ENCODE assay signal across 7 worm cellular contexts in the genomic region with DNA sequence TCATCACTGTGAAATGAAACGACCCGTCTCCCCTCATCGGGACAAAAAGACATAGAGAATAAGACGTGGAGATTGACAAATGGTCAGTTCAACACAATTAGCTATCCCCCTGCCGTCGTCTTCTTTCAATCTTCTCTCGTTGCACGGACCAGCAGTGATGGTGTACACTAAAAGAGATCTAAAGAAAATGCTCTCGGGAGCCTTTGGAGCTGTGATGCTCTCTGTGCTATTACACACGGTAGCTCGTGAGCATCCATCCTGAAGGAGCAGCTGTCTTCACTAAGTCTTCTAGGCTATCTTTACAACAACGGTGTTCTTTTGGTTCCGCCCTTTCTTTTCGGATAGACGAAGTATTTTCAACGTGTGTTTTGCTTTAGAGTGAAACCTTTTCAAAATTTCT.
TF ChIP-seq lines count a peak whose summit lies in the region.

No protein-coding gene starts in this region.

TF ChIP-seq in whole organism, L1 larva, 84 proteins besides CTCF, POLR2A, EP300 and RAD21 (continues in another document):
- TF ChIP-seq dsc-1 (tag; optimal IDR thresholded peaks at IDR 0.05; lab: Kevin White, UChicago) (peak; percentile 32), nhr-237 (tag; optimal IDR thresholded peaks at IDR 0.05; lab: Kevin White, UChicago) (no peak), Y116A8C.19 (tag; optimal IDR thresholded peaks at IDR 0.05; lab: Kevin White, UChicago; ENCODE audit: borderline replicate concordance) (no peak), nhr-19 (GFP tag; conservative IDR thresholded peaks at IDR 0.05; lab: Robert Waterston, UW) (peak; percentile 51), lin-39 (tag; optimal IDR thresholded peaks at IDR 0.05; lab: Kevin White, UChicago) (peak; percentile 8), xbp-1 (tag; optimal IDR thresholded peaks at IDR 0.05; lab: Kevin White, UChicago) (peak; percentile 47), lsy-2 (tag; optimal IDR thresholded peaks at IDR 0.05; lab: Kevin White, UChicago) (peak; percentile 31 to 41), sox-4 (tag; optimal IDR thresholded peaks at IDR 0.05; lab: Kevin White, UChicago) (no peak), swsn-7 (tag; optimal IDR thresholded peaks at IDR 0.05; lab: Kevin White, UChicago) (no peak), snu-23 (GFP tag; optimal IDR thresholded peaks at IDR 0.05; lab: Kevin White, UChicago) (peak; percentile 48), lin-14 (GFP tag; optimal IDR thresholded peaks at IDR 0.05; lab: Kevin White, UChicago) (peak; percentile 77), nhr-71 (tag; optimal IDR thresholded peaks at IDR 0.05; lab: Kevin White, UChicago) (peak; percentile 71)

TF ChIP-seq in whole organism, L2 larva, 48 proteins besides CTCF, POLR2A, EP300 and RAD21:
- peak; percentile 46 for TF ChIP-seq sma-9 (GFP tag; optimal IDR thresholded peaks at IDR 0.05; lab: Kevin White, UChicago)
- TF ChIP-seq sma-9 (tag; optimal IDR thresholded peaks at IDR 0.05; lab: Kevin White, UChicago): no peak
- no peak for TF ChIP-seq elt-1 (tag; optimal IDR thresholded peaks at IDR 0.05; lab: Kevin White, UChicago)
- TF ChIP-seq lsy-2 (tag; optimal IDR thresholded peaks at IDR 0.05; lab: Kevin White, UChicago): peak in 1 of 2 experiments; percentile 36
- TF ChIP-seq F13H6.1 (tag; optimal IDR thresholded peaks at IDR 0.05; lab: Kevin White, UChicago): peak; percentile 78
- TF ChIP-seq nhr-129 (tag; optimal IDR thresholded peaks at IDR 0.05; lab: Kevin White, UChicago): peak; percentile 64

TF ChIP-seq in whole organism, L3 larva, 47 proteins besides CTCF, POLR2A, EP300 and RAD21:
- TF ChIP-seq nhr-76 (tag; optimal IDR thresholded peaks at IDR 0.05; lab: Kevin White, UChicago) (no peak), lsy-12 (tag; optimal IDR thresholded peaks at IDR 0.05; lab: Kevin White, UChicago) (no peak), nhr-67 (tag; optimal IDR thresholded peaks at IDR 0.05; lab: Kevin White, UChicago) (no peak), nhr-11 (tag; optimal IDR thresholded peaks at IDR 0.05; lab: Kevin White, UChicago) (peak; percentile 3), nhr-77 (tag; optimal IDR thresholded peaks at IDR 0.05; lab: Kevin White, UChicago) (no peak), nhr-12 (tag; optimal IDR thresholded peaks at IDR 0.05; lab: Kevin White, UChicago) (no peak)

TF ChIP-seq in whole organism, L4 larva, 104 proteins besides CTCF, POLR2A, EP300 and RAD21:
- peak; percentile 45 for TF ChIP-seq hlh-11 (tag; optimal IDR thresholded peaks at IDR 0.05; lab: Kevin White, UChicago)
- TF ChIP-seq lim-7 (GFP tag; IDR thresholded peaks at IDR 0.05; lab: Robert Waterston, UW): no peak
- TF ChIP-seq mxl-3 (GFP tag; optimal IDR thresholded peaks at IDR 0.05; lab: Kevin White, UChicago): peak; percentile 8

TF ChIP-seq in whole organism, late embryonic, 69 proteins besides CTCF, POLR2A, EP300 and RAD21 (continues in another document):
- TF ChIP-seq ceh-18 (tag; optimal IDR thresholded peaks at IDR 0.05; lab: Kevin White, UChicago): peak; percentile 16
- peak; percentile 39 for TF ChIP-seq unc-55 (GFP tag; optimal IDR thresholded peaks at IDR 0.05; lab: Kevin White, UChicago)
- no peak for TF ChIP-seq ref-2 (tag; optimal IDR thresholded peaks at IDR 0.05; lab: Kevin White, UChicago)
- TF ChIP-seq hlh-8 (tag; optimal IDR thresholded peaks at IDR 0.05; lab: Kevin White, UChicago): no peak
- no peak for TF ChIP-seq syd-9 (tag; optimal IDR thresholded peaks at IDR 0.05; lab: Kevin White, UChicago)
- no peak for TF ChIP-seq sdc-2 (tag; optimal IDR thresholded peaks at IDR 0.05; lab: Kevin White, UChicago)
- TF ChIP-seq unc-42 (tag; optimal IDR thresholded peaks at IDR 0.05; lab: Kevin White, UChicago): no peak
- TF ChIP-seq pat-9 (tag; optimal IDR thresholded peaks at IDR 0.05; lab: Kevin White, UChicago): peak; percentile 57
- TF ChIP-seq elt-2 (tag; optimal IDR thresholded peaks at IDR 0.05; lab: Kevin White, UChicago): no peak
- peak; percentile 14 for TF ChIP-seq tbx-2 (tag; optimal IDR thresholded peaks at IDR 0.05; lab: Kevin White, UChicago)
- no peak for TF ChIP-seq npax-4 (tag; optimal IDR thresholded peaks at IDR 0.05; lab: Kevin White, UChicago)
- TF ChIP-seq fax-1 (tag; optimal IDR thresholded peaks at IDR 0.05; lab: Kevin White, UChicago): no peak
- no peak for TF ChIP-seq hlh-15 (tag; optimal IDR thresholded peaks at IDR 0.05; lab: Kevin White, UChicago)
- no peak for TF ChIP-seq ceh-34 (tag; optimal IDR thresholded peaks at IDR 0.05; lab: Kevin White, UChicago)
- TF ChIP-seq nhr-232 (tag; optimal IDR thresholded peaks at IDR 0.05; lab: Kevin White, UChicago): no peak
- no peak for TF ChIP-seq ceh-19 (GFP tag; optimal IDR thresholded peaks at IDR 0.05; lab: Kevin White, UChicago)
- TF ChIP-seq ceh-9 (tag; optimal IDR thresholded peaks at IDR 0.05; lab: Kevin White, UChicago): no peak
- TF ChIP-seq ama-1 (optimal IDR thresholded peaks at IDR 0.05; lab: Kevin White, UChicago): no peak
- TF ChIP-seq rnt-1 (tag; optimal IDR thresholded peaks at IDR 0.05; lab: Kevin White, UChicago): peak; percentile 49
- no peak for TF ChIP-seq unc-86 (tag; optimal IDR thresholded peaks at IDR 0.05; lab: Kevin White, UChicago)
- TF ChIP-seq che-1 (tag; optimal IDR thresholded peaks at IDR 0.05; lab: Kevin White, UChicago): no peak
- no peak for TF ChIP-seq fkh-6 (tag; optimal IDR thresholded peaks at IDR 0.05; lab: Kevin White, UChicago)

TF ChIP-seq in whole organism, midembryonic, 9 proteins besides CTCF, POLR2A, EP300 and RAD21:
- TF ChIP-seq ref-1 (GFP tag; conservative IDR thresholded peaks at IDR 0.05; lab: Robert Waterston, UW) (no peak), flt-1 (GFP tag; IDR thresholded peaks at IDR 0.05; lab: Robert Waterston, UW) (0 out of 2 replicates have a peak, but pooled peaks have one; percentile 31), cog-1 (tag; optimal IDR thresholded peaks at IDR 0.05; lab: Kevin White, UChicago) (peak; percentile 34)
TF ChIP-seq in whole organism, midembryonic: peak in this region for 2.

TF ChIP-seq in whole organism, mixed stage, embryonic, 35 proteins besides CTCF, POLR2A, EP300 and RAD21:
- TF ChIP-seq hlh-1 (tag; optimal IDR thresholded peaks at IDR 0.05; lab: Kevin White, UChicago) (peak; percentile 99), nhr-28 (tag; optimal IDR thresholded peaks at IDR 0.05; lab: Kevin White, UChicago) (no peak), ces-1 (GFP tag; optimal IDR thresholded peaks at IDR 0.05; lab: Kevin White, UChicago) (peak; percentile 29), unc-62 (GFP tag; optimal IDR thresholded peaks at IDR 0.05; lab: Kevin White, UChicago) (peak; percentile 74), pha-4 (tag; optimal IDR thresholded peaks at IDR 0.05; lab: Kevin White, UChicago) (no peak), unc-120 (tag; optimal IDR thresholded peaks at IDR 0.05; lab: Kevin White, UChicago; ENCODE audit: poor library complexity, severe bottlenecking) (peak; percentile 80), ceh-43 (GFP tag; optimal IDR thresholded peaks at IDR 0.05; lab: Kevin White, UChicago) (no peak), bed-3 (GFP tag; optimal IDR thresholded peaks at IDR 0.05; lab: Kevin White, UChicago) (no peak)

Comparison
In these comparisons a context has a peak if more than half of its experiments do, and no peak if none do; other contexts are left out.
1. Of the 29 proteins assayed by ChIP-seq in both whole organism, L4 larva and whole organism, L1 larva: peak only in whole organism, L4 larva: none; only in whole organism, L1 larva: lin-39 and lsy-2; in both: none; in neither: 27.